Fruit fly (Drosophila melanogaster) whole organism, embryonic: ENCODE measurements around the gene Sems.

Experiments used
- Asciz ChIP-seq: fragments of 200-800 bp; sonication (Bioruptor generic); optimal IDR thresholded peaks from 2 replicates; lab custom pipeline; 2017; ENCODE audit warnings: missing biosample characterization, mild to moderate bottlenecking, missing genetic modification characterization, missing genetic modification reagents
- CG11504 ChIP-seq: fragments of 200-800 bp; sonication (Bioruptor generic); optimal IDR thresholded peaks from 3 replicates; lab custom pipeline; 2019; ENCODE audit warnings: missing biosample characterization, mild to moderate bottlenecking, missing genetic modification characterization, moderate library complexity
- CG11695 ChIP-seq: fragments of 200-800 bp; sonication (Bioruptor generic); IDR thresholded peaks from 3 replicates; pipeline ENCODE4 v1.3.6; 2022; ENCODE audit warnings: missing biosample characterization, missing genetic modification characterization
- CG12155 ChIP-seq: fragments of 200-800 bp; sonication (Bioruptor generic); optimal IDR thresholded peaks from 3 replicates; lab custom pipeline; 2016; ENCODE audit warnings: missing biosample characterization, missing genetic modification characterization
- CG14710 ChIP-seq: fragments of 200-800 bp; sonication (Bioruptor generic); optimal IDR thresholded peaks from 3 replicates; lab custom pipeline; 2019; ENCODE audit warnings: missing biosample characterization, mild to moderate bottlenecking, missing genetic modification characterization, moderate library complexity
- CG1603 ChIP-seq: fragments of 200-800 bp; sonication (Bioruptor generic); optimal IDR thresholded peaks from 2 replicates; lab custom pipeline; 2019; ENCODE audit warnings: missing biosample characterization, mild to moderate bottlenecking, missing genetic modification characterization, moderate library complexity
- CG17186 ChIP-seq: fragments of 200-800 bp; sonication (Bioruptor generic); optimal IDR thresholded peaks from 3 replicates; lab custom pipeline; 2017; ENCODE audit warnings: missing biosample characterization, missing genetic modification reagents, missing genetic modification characterization
- CG17385 ChIP-seq: fragments of 200-800 bp; sonication (Bioruptor generic); optimal IDR thresholded peaks from 3 replicates; lab custom pipeline; 2018; ENCODE audit warnings: missing biosample characterization, mild to moderate bottlenecking, missing genetic modification characterization
- CG18599 ChIP-seq: fragments of 200-800 bp; sonication (Bioruptor generic); optimal IDR thresholded peaks from 3 replicates; lab custom pipeline; 2017; ENCODE audit warnings: missing biosample characterization, missing genetic modification characterization, mild to moderate bottlenecking, moderate library complexity, missing genetic modification reagents
- CG2120 ChIP-seq: fragments of 200-800 bp; sonication (Bioruptor generic); optimal IDR thresholded peaks from 3 replicates; lab custom pipeline; 2016; ENCODE audit warnings: missing biosample characterization, missing genetic modification characterization
- CG2202 ChIP-seq: fragments of 200-800 bp; sonication (Bioruptor generic); optimal IDR thresholded peaks from 2 replicates; lab custom pipeline; 2018; ENCODE audit warnings: missing biosample characterization, mild to moderate bottlenecking, missing genetic modification characterization
- CG2678 ChIP-seq: fragments of 200-800 bp; sonication (Bioruptor generic); optimal IDR thresholded peaks from 3 replicates; lab custom pipeline; 2019; ENCODE audit warnings: missing biosample characterization, mild to moderate bottlenecking, missing genetic modification characterization, moderate library complexity
- CG2712 ChIP-seq: fragments of 200-800 bp; optimal IDR thresholded peaks from 3 replicates; lab custom pipeline; 2019; ENCODE audit warnings: missing biosample characterization, mild to moderate bottlenecking, missing genetic modification characterization, moderate library complexity
- CG31388 ChIP-seq: fragments of 200-800 bp; sonication (Bioruptor generic); optimal IDR thresholded peaks from 2 replicates; lab custom pipeline; 2016; ENCODE audit warnings: missing biosample characterization, missing genetic modification characterization
- CG31441 ChIP-seq: fragments of 200-800 bp; sonication (Bioruptor generic); IDR thresholded peaks from 2 replicates; pipeline ENCODE4 v1.3.6; 2022; ENCODE audit warnings: missing biosample characterization, missing genetic modification characterization
- CG7839 ChIP-seq: fragments of 200-800 bp; sonication (Bioruptor generic); optimal IDR thresholded peaks from 3 replicates; lab custom pipeline; 2018; ENCODE audit warnings: missing biosample characterization, mild to moderate bottlenecking, missing genetic modification characterization, moderate library complexity
- CG8924 ChIP-seq: fragments of 200-800 bp; optimal IDR thresholded peaks from 3 replicates; lab custom pipeline; 2019; ENCODE audit warnings: missing biosample characterization, mild to moderate bottlenecking, missing genetic modification characterization, moderate library complexity
- Drgx ChIP-seq: fragments of 200-800 bp; sonication (Bioruptor generic); IDR thresholded peaks from 2 replicates; pipeline ENCODE4 v1.3.6; 2022; ENCODE audit warnings: missing biosample characterization, missing genetic modification characterization
- Fer3 ChIP-seq: fragments of 200-800 bp; sonication (Bioruptor generic); optimal IDR thresholded peaks from 2 replicates; lab custom pipeline; 2018; ENCODE audit warnings: missing biosample characterization, mild to moderate bottlenecking, missing genetic modification characterization, moderate library complexity
- HLH54F ChIP-seq: fragments of 200-800 bp; sonication (Bioruptor generic); optimal IDR thresholded peaks from 3 replicates; lab custom pipeline; 2016; ENCODE audit warnings: missing biosample characterization, missing genetic modification characterization
- Hr78 ChIP-seq, 2 experiments: fragments of 200-800 bp in 1 of 2; fragments of >200 bp in 1 of 2; sonication (Bioruptor generic) in 1 of 2; optimal IDR thresholded peaks; 2 replicates each; lab custom pipeline; 2017 to 2019; ENCODE audit warnings: missing biosample characterization in 2 of 2, missing genetic modification characterization in 2 of 2, mild to moderate bottlenecking in 1 of 2, moderate library complexity in 1 of 2
- Meics ChIP-seq: fragments of 200-800 bp; sonication (Bioruptor generic); optimal IDR thresholded peaks from 2 replicates; lab custom pipeline; 2017; ENCODE audit warnings: missing biosample characterization, mild to moderate bottlenecking, missing genetic modification characterization
- Ptx1 ChIP-seq: fragments of 200-800 bp; sonication (Bioruptor generic); IDR thresholded peaks from 2 replicates; pipeline ENCODE4 v1.3.6; 2022; ENCODE audit warnings: missing biosample characterization, missing genetic modification characterization
- Scr ChIP-seq: fragments of 200-800 bp; sonication (Bioruptor generic); IDR thresholded peaks from 2 replicates; pipeline ENCODE4 v1.3.6; 2022; ENCODE audit warnings: missing biosample characterization, missing genetic modification characterization; ENCODE audit not compliant: partially characterized antibody
- Sox102F ChIP-seq: fragments of 200-800 bp; sonication (Bioruptor generic); optimal IDR thresholded peaks from 2 replicates; lab custom pipeline; 2018; ENCODE audit warnings: missing biosample characterization, mild to moderate bottlenecking, missing genetic modification characterization, moderate library complexity
- amos ChIP-seq: fragments of 200-800 bp; sonication (Bioruptor generic); IDR thresholded peaks from 2 replicates; pipeline ENCODE4 v1.3.6; 2022; ENCODE audit warnings: missing biosample characterization, missing genetic modification characterization; ENCODE audit not compliant: partially characterized antibody
- ap ChIP-seq: fragments of 200-800 bp; sonication (Bioruptor generic); IDR thresholded peaks from 2 replicates; pipeline ENCODE4 v1.3.6; 2022; ENCODE audit warnings: missing biosample characterization, missing genetic modification characterization
- bowl ChIP-seq: fragments of 200-800 bp; sonication (Bioruptor generic); IDR thresholded peaks from 2 replicates; pipeline ENCODE4 v1.3.6; 2022; ENCODE audit warnings: missing biosample characterization, missing genetic modification characterization
- bsh ChIP-seq, 2 experiments: fragments of 200-800 bp; sonication (Bioruptor generic); optimal IDR thresholded peaks; 2 replicates each; lab custom pipeline; 2017 to 2018; ENCODE audit warnings: mild to moderate bottlenecking in 2 of 2, missing biosample characterization in 2 of 2, missing genetic modification characterization in 2 of 2, moderate library complexity in 1 of 2
- cwo ChIP-seq: fragments of 200-800 bp; sonication (Bioruptor generic); optimal IDR thresholded peaks from 3 replicates; lab custom pipeline; 2017; ENCODE audit warnings: missing biosample characterization, missing genetic modification characterization, mild to moderate bottlenecking, moderate library complexity, missing genetic modification reagents
- dmrt11E ChIP-seq: fragments of 200-800 bp; sonication (Bioruptor generic); optimal IDR thresholded peaks from 3 replicates; lab custom pipeline; 2018; ENCODE audit warnings: missing biosample characterization, mild to moderate bottlenecking, missing genetic modification characterization, moderate library complexity
- dmrt99B ChIP-seq: fragments of 200-800 bp; sonication (Bioruptor generic); optimal IDR thresholded peaks from 2 replicates; lab custom pipeline; 2018; ENCODE audit warnings: missing biosample characterization, mild to moderate bottlenecking, missing genetic modification characterization, moderate library complexity
- dysf ChIP-seq: fragments of 200-800 bp; sonication (Bioruptor generic); IDR thresholded peaks from 3 replicates; pipeline ENCODE4 v1.3.6; 2022; ENCODE audit warnings: missing biosample characterization, missing genetic modification characterization
- gem ChIP-seq: fragments of 200-800 bp; sonication (Bioruptor generic); optimal IDR thresholded peaks from 2 replicates; lab custom pipeline; 2019; ENCODE audit warnings: missing biosample characterization, mild to moderate bottlenecking, missing genetic modification characterization, moderate library complexity
- klu ChIP-seq: fragments of 200-800 bp; sonication (Bioruptor generic); IDR thresholded peaks from 2 replicates; pipeline ENCODE4 v1.3.6; 2022; ENCODE audit warnings: missing biosample characterization, missing genetic modification characterization
- lab ChIP-seq: fragments of 200-800 bp; sonication (Bioruptor generic); optimal IDR thresholded peaks from 3 replicates; lab custom pipeline; 2017; ENCODE audit warnings: missing biosample characterization, missing genetic modification characterization, mild to moderate bottlenecking, moderate library complexity, missing genetic modification reagents
- phol ChIP-seq: fragments of 200-800 bp; sonication (Bioruptor generic); optimal IDR thresholded peaks from 3 replicates; lab custom pipeline; 2018; ENCODE audit warnings: missing biosample characterization, mild to moderate bottlenecking, missing genetic modification characterization, moderate library complexity
- psq ChIP-seq: fragments of 200-800 bp; sonication (Bioruptor generic); optimal IDR thresholded peaks from 2 replicates; lab custom pipeline; 2017; ENCODE audit warnings: missing biosample characterization, missing genetic modification characterization
- row ChIP-seq: fragments of 200-800 bp; sonication (Bioruptor generic); IDR thresholded peaks from 3 replicates; pipeline ENCODE4 v1.3.6; 2022; ENCODE audit warnings: missing biosample characterization, missing genetic modification characterization
- sc ChIP-seq, 3 experiments: fragments of >200 bp in 2 of 3; fragments of 200-800 bp in 1 of 3; sonication (Bioruptor generic) in 1 of 3; optimal IDR thresholded peaks; 2 replicates in 2 of 3; 3 replicates in 1 of 3; lab custom pipeline; 2017; ENCODE audit warnings: mild to moderate bottlenecking in 1 of 3, missing biosample characterization in 1 of 3, missing genetic modification characterization in 1 of 3, missing genetic modification reagents in 1 of 3
- scrt ChIP-seq: fragments of 200-800 bp; sonication (Bioruptor generic); optimal IDR thresholded peaks from 2 replicates; lab custom pipeline; 2018; ENCODE audit warnings: missing biosample characterization, mild to moderate bottlenecking, missing genetic modification characterization, moderate library complexity
- sens ChIP-seq: fragments of 200-800 bp; sonication (Bioruptor generic); peaks from one replicate; lab custom pipeline; 2016; ENCODE audit warnings: missing biosample characterization, missing genetic modification characterization
- sens-2 ChIP-seq: fragments of 200-800 bp; sonication (Bioruptor generic); IDR thresholded peaks from 2 replicates; pipeline ENCODE4 v1.3.6; 2022; ENCODE audit warnings: missing biosample characterization, missing genetic modification characterization
- stwl ChIP-seq: fragments of 200-800 bp; sonication (Bioruptor generic); optimal IDR thresholded peaks from 3 replicates; lab custom pipeline; 2018; ENCODE audit warnings: missing biosample characterization, mild to moderate bottlenecking, missing genetic modification characterization, moderate library complexity
- sug ChIP-seq: fragments of 200-800 bp; optimal IDR thresholded peaks from 2 replicates; lab custom pipeline; 2019; ENCODE audit warnings: missing biosample characterization, mild to moderate bottlenecking, missing genetic modification characterization, moderate library complexity

Sems gene

DNA sequence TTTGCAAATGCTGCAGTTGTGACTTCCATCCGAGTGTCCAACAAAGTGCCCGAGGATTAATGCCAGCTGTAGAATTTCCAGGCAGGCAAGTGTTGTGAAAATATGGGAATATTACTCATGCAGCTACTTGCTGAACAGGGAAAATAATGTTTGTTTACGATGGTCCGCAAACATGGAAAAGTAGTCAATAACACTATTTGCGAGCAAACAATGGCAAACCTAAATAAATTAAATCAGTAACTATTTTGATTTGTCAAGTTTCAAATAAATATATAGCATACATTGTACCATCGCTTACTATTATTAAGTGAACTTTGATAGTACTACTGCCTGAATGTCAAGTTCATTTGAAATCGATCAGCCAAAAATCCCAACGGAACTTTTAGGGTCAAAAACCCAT, 41.4 kb downstream of the Sems start:
- TF ChIP-seq Hr78 (GFP tag; optimal IDR thresholded peaks at IDR 0.05; lab: Kevin White, UChicago), result no peak
- no peak for TF ChIP-seq CG17186
- TF ChIP-seq CG31388 (GFP tag; lab: Kevin White, UChicago), result no peak
- TF ChIP-seq HLH54F (GFP tag; lab: Kevin White, UChicago), result no peak
- no peak for TF ChIP-seq sc (optimal IDR thresholded peaks at IDR 0.05; lab: Kevin White, UChicago)
- TF ChIP-seq sc (GFP tag; optimal IDR thresholded peaks at IDR 0.05; lab: Kevin White, UChicago), result peak; percentile 35
- TF ChIP-seq dmrt11E (tag; lab: Kevin White, UChicago), result peak; percentile 55
- no peak for TF ChIP-seq CG12155 (GFP tag; lab: Kevin White, UChicago)
- TF ChIP-seq CG1603 (tag; lab: Kevin White, UChicago), result peak; percentile 31
- no peak for TF ChIP-seq psq (GFP tag; lab: Kevin White, UChicago)
- TF ChIP-seq gem, result peak; percentile 13
- TF ChIP-seq CG2202 (tag; lab: Kevin White, UChicago), result peak; percentile 34
- peak in 1 of 2 experiments; percentile 72 for TF ChIP-seq bsh (GFP tag; optimal IDR thresholded peaks at IDR 0.05; lab: Kevin White, UChicago)
- TF ChIP-seq dysf (GFP tag; lab: Robert Waterston, UW), result no peak
- TF ChIP-seq Asciz, result peak; percentile 48
- no peak for TF ChIP-seq CG11695 (GFP tag; lab: Robert Waterston, UW)
- TF ChIP-seq sens (GFP tag; lab: Kevin White, UChicago), result peak; percentile 65
- TF ChIP-seq CG14710, result peak; percentile 18

DNA sequence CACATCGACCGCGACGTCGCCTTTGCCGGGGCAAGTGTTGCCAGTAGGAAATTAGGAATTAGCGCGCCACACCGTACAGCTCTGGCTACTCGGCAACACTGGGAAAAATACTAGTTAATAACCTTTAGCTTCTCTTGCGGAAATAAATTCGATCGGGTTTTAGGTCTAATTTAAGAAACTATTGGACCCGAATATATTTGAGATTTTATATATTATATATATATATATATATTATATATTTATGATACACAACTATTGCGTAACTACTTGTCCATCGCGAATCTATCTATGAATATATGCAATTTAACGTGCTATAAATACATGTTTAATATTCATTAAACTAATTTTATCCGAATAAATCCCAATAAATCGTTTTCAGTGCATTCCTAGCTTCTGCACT, 42.2 kb downstream of the Sems start:
- TF ChIP-seq bowl (no peak), bsh (GFP tag; optimal IDR thresholded peaks at IDR 0.05; lab: Kevin White, UChicago) (peak in 1 of 2 experiments; percentile 25), CG2712 (tag; lab: Kevin White, UChicago) (peak; percentile 2), Sox102F (GFP tag; lab: Kevin White, UChicago) (peak; percentile 10), sug (no peak), gem (peak; percentile 22), Drgx (GFP tag; lab: Robert Waterston, UW) (peak; percentile 61; the same call in 1 of the 2 replicates), phol (tag; lab: Kevin White, UChicago) (peak; percentile 1)

- no peak for TF ChIP-seq amos (GFP tag; lab: Robert Waterston, UW)
- peak; percentile 45 for TF ChIP-seq Meics (GFP tag; lab: Kevin White, UChicago)
- TF ChIP-seq CG2678 (tag; lab: Kevin White, UChicago), result peak; percentile 66
- no peak for TF ChIP-seq Scr
- TF ChIP-seq klu, result no peak
- peak; percentile 41 for TF ChIP-seq CG7839 (tag; lab: Kevin White, UChicago)
- TF ChIP-seq lab (GFP tag; lab: Kevin White, UChicago), result peak; percentile 41
- peak; percentile 9 for TF ChIP-seq CG17385 (GFP tag; lab: Kevin White, UChicago)
- peak; percentile 45 for TF ChIP-seq CG11504 (tag; lab: Kevin White, UChicago)
- TF ChIP-seq Sox102F (GFP tag; lab: Kevin White, UChicago), result peak; percentile 21
- TF ChIP-seq Fer3 (tag; lab: Kevin White, UChicago), result peak; percentile 2
- peak; percentile 61 for TF ChIP-seq CG18599 (GFP tag; lab: Kevin White, UChicago)
- TF ChIP-seq CG2120 (GFP tag; lab: Kevin White, UChicago), result peak; percentile 47
- 0 out of 2 replicates have a peak, but pooled peaks have one; percentile 36 for TF ChIP-seq Ptx1 (GFP tag; lab: Robert Waterston, UW)
- no peak for TF ChIP-seq stwl (tag; lab: Kevin White, UChicago)
- TF ChIP-seq psq (GFP tag; lab: Kevin White, UChicago), result no peak
- peak; percentile 24 for TF ChIP-seq sens (GFP tag; lab: Kevin White, UChicago)
- TF ChIP-seq CG31441 (GFP tag; lab: Robert Waterston, UW), result peak; percentile 36; the same call in 1 of the 2 replicates
- peak; percentile 15 for TF ChIP-seq cwo (GFP tag; lab: Kevin White, UChicago)
- no peak for TF ChIP-seq dysf (GFP tag; lab: Robert Waterston, UW)
- peak; percentile 46 for TF ChIP-seq dmrt99B (tag; lab: Kevin White, UChicago)
- peak; percentile 28 for TF ChIP-seq scrt (GFP tag; lab: Kevin White, UChicago)
- peak; percentile 4 for TF ChIP-seq CG8924
- 0 out of 2 replicates have a peak, but pooled peaks have one; percentile 4 for TF ChIP-seq ap
- TF ChIP-seq sens-2 (GFP tag; lab: Robert Waterston, UW), result no peak
- peak; percentile 59 for TF ChIP-seq gem
- TF ChIP-seq row (GFP tag; lab: Robert Waterston, UW), result peak; percentile 50; the same call in 2 of the 3 replicates
These were observed 49.6 kb downstream of the Sems start for dm6 chr3L:20906959-20907358.
